Fruit fly (Drosophila melanogaster) ovary, adult (tissue): Measurements from ENCODE around the gene CG7365.

ENCODE experiments used
- CG17801 ChIP-seq: fragments of 200-800 bp; optimal IDR thresholded peaks from 2 replicates; lab custom pipeline; 2019; ENCODE audit warnings: missing biosample characterization, mild to moderate bottlenecking, missing genetic modification characterization, moderate library complexity; ENCODE audit not compliant: partially characterized antibody

CG7365 gene

DNA sequence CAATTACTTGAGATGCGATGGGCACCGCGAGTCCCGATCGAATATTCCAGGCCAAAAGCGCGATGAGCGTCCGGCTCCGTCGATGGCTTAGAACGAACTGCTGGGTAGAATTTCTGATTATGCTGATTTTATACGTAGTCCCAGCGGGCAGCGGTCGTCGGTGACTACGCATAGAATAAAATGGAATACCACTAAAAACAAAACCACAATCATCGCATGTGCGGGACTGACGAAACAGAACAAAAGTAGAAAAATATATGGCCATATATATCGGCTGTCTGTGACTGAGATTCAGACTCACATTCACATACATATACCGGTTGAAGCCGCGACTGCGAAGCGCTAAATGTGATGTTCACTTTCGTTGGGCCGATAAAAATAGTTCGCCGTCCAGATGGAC is at the start of gene CG7365:
CG7365 (minus strand) TSS at position 101 of the 400 bp plus-strand sequence.
- no peak for TF ChIP-seq CG17801

dm6 chr3L:20168152-20168551 is 41.0 kb upstream of the CG7365 start:
- TF ChIP-seq CG17801: no peak

DNA sequence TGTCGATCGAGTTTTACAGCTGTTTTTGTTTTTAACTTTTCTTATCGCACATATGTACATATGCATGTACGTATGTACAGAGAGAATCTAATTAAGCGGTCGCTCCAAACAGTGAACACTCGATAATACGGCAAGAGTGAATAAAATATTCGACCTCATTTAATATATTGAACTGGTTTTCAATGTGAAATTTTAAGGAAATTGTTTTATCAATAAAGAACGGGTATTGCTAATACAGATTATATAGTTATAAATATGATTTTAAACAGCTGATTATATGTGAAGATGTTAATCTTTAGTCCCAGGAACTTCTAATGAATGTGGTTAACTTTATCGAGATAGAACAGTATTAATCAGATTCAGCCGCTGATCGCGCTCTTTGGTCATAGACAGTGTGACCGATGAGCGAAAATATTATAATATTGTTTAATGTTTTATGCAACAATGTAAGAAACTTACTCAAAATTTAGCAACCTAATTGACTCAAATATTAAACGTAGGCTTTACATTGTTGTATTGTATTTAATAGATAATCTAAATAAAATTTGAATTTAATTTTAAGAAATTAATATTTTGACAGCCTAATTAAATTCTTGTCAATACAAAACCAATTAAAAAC is 13.5 kb upstream of the CG7365 start, which contains the start of gene CG7328:
CG7328 (minus strand) TSS at position 19 of the 619 bp plus-strand sequence.
- TF ChIP-seq CG17801: peak; percentile 92

- TF ChIP-seq CG17801: no peak
Measured at dm6 chr3L:20138327-20138726, 11.1 kb upstream of the CG7365 start.

- TF ChIP-seq CG17801: no peak
Measured at dm6 chr3L:20133168-20133567, 6.0 kb upstream of the CG7365 start, which contains the start of gene CG7335. Gene CG7335, minus strand, starts transcription at chr3L:20133268.

- no peak for TF ChIP-seq CG17801
Measured at dm6 chr3L:20131643-20132042, 4.5 kb upstream of the CG7365 start, which contains the start of gene obst-J. Gene obst-J, minus strand, starts transcription at chr3L:20131743.

DNA sequence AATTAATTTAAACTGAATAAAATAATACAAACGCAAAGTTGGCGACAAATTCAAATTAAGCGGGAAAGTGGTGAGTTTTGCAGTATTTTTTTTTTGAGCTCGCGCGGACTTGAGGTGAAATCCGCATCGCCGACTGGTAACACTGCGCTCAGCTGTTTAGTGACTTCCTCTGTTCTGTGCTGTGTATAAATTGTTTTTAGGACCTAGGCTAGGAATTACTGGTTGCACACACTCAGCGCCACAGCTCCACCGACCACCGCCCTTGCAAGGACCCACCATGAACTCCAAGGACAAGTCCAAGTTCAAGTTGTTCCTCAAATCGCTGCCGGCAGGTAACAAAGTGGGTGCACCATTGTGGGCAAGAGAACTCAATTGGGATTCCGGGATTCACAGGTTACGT is 1.9 kb upstream of the CG7365 start, which contains the start of gene gig:
gig (plus strand) TSS at position 150 of the 400 bp plus-strand sequence.
- no peak for TF ChIP-seq CG17801

DNA sequence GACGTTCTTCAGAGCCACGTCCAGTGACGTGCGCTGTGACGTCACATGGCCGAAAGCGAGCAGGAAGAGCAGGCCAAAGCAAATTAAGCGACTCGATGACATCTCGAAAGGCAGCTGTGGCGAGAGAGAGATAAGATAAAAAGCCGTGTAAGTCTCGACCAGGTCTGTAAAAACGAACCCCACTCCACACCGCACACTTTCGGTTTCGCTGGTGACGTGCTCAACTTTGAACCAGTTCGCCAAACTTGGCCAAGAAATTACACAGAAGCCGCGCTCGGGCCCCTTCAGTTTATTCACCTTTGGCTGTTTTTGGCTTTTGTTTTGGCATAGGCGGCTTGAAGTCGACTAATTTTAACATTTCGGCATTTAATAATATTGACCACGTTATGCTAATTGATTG is 1.1 kb downstream of the CG7365 start:
- no peak for TF ChIP-seq CG17801

- no peak for TF ChIP-seq CG17801
Measured at dm6 chr3L:20123038-20123437, 4.1 kb downstream of the CG7365 start.

DNA sequence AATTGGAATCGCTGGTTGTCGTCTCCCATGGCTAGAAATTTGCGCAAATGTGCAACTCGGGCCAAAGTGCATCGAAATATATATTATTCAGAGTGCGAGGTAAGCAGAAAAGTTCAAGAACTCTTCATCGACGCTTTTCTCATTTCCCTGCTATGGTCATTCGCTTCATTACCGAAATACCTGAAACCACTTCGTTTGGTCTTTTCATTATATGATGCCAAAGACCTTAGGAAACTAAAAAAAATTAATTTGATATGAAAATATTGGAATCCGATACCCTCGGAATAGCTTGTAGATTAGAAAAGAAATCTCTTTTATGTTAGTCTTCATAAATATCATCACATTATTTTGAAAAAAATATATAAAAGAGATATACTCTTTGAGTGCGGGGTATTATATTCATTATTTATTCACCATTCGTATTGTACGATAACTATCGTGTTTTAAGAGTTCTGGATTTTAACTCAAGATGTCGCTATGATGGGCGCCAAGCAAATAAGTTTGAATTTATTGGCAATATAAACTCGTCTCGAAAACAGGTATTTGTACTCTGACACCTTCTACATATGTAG is 14.3 kb downstream of the CG7365 start, which contains the start of gene CG14187:
CG14187 (minus strand) TSS at position 51 of the 572 bp plus-strand sequence.
- TF ChIP-seq CG17801: peak; percentile 81

- no peak for TF ChIP-seq CG17801
Measured at dm6 chr3L:20111434-20111833, 15.7 kb downstream of the CG7365 start, which contains the start of gene Ir76b. Gene Ir76b, minus strand, starts transcription at chr3L:20111534.

dm6 chr3L:20105794-20106193 is 21.4 kb downstream of the CG7365 start, which contains the start of gene CG14185:
Gene CG14185, plus strand, starts transcription at chr3L:20106094.
- no peak for TF ChIP-seq CG17801

dm6 chr3L:20104543-20105046 is 22.6 kb downstream of the CG7365 start:
- no peak for TF ChIP-seq CG17801

DNA sequence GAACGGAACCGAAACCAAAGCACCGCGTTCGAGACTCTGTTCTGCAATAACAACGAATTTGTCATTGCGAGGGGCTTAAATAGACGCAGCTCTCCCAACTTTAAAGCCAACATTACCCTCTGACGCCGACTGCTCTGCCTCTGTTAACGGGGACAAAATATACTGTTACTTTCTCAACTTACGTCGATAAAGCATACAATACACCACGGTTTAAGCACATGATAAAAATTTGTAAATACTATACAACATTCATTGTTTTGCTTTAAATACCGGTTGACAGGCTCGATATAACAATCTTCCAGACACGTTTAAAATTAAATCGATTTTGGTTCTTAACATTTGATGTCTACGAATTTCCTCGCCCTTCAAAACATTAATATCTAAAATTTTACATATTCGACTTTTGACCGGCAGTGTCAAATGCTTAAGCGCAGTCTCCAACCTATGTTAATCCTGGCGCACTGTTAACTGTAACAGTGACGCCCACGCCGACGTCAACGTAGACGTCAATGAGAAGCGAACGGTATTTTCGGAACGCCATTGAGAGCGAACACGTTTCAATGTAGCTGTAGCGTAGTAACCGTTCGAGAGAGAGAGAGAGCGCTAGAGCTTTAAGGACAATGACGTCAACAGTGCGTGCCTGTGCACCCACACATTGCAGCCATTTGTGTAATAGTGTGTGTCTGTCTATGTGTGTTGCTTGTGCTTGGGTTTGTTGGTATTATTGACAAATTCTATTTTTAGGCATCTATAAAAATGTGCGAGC is 23.2 kb downstream of the CG7365 start, which contains the start of gene CG14186:
CG14186 (minus strand) TSS at position 51 of the 766 bp plus-strand sequence.
- TF ChIP-seq CG17801: no peak

- no peak for TF ChIP-seq CG17801
Measured at dm6 chr3L:20097312-20097711, 29.9 kb downstream of the CG7365 start.

DNA sequence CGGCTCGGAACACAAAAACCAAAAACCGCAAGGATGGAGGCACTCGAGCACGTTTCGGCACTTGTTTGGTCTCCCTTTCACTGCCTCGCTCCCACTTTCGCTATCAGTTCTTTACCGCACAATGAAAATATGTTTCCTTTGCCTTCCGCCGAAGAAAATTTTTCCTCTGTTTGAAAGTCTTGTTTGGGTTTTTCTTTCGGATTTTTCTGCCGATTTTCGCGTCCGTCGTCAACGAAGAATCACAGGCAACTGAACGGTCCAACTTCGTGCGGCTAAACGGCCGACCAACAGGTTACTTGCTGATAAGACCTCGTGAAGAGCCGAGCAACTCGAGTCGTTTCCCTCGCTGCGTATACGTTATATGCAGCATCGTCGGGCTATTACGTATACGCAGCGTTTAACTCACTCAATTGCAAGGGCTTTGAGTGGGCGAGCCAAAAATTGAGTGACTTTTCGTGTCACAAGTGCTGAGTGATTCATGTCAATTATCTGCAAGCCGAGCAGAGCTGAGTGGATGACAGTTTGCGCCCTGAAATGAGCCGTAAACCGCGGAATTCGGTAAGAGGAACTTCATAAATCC is 38.3 kb downstream of the CG7365 start, which contains the start of gene sNPF-R:
sNPF-R (minus strand) TSS at position 253 of the 580 bp plus-strand sequence.
- no peak for TF ChIP-seq CG17801
